Fruit fly (Drosophila melanogaster): ENCODE data around the gene Mkp3.

dm6 chr3L:19058824-19059223 lies 27.4 kb downstream of the Mkp3 start:
- TF ChIP-seq ttk (optimal IDR thresholded peaks at IDR 0.05) (no peak), psq (optimal IDR thresholded peaks at IDR 0.05) (no peak), Myc (optimal IDR thresholded peaks at IDR 0.05) (no peak)

Data from Kc167 (cell line).